Worm (Caenorhabditis elegans) whole organism, midembryonic: Measurements from ENCODE around the gene F09D12.2.
"Not testable (repeated sequence)": the region's sequence is repeated elsewhere in the genome, so short reads cannot be mapped to it uniquely, and the experiment has no call there.

ENCODE experiments used
- T22C8.4 ChIP-seq: fragments of 200-800 bp; sonication (Bioruptor generic); IDR thresholded peaks from 2 replicates; pipeline ENCODE4 v1.3.6; 2022; ENCODE audit warnings: missing genetic modification characterization, missing compliant biosample characterization
- flt-1 ChIP-seq: fragments of 200-800 bp; sonication (Bioruptor generic); IDR thresholded peaks from 2 replicates; pipeline ENCODE4 v1.3.6; 2022; ENCODE audit warnings: missing genetic modification characterization, missing compliant biosample characterization
- klf-2 ChIP-seq: fragments of 200-800 bp; sonication (Bioruptor generic); conservative IDR thresholded peaks from 2 replicates; pipeline ENCODE4 v1.3.6; 2022; ENCODE audit warnings: missing genetic modification reagents, missing genetic modification characterization, missing compliant biosample characterization
- med-1 ChIP-seq: sonication (generic microtip); optimal IDR thresholded peaks from 2 replicates; lab custom pipeline; 2017; ENCODE audit warnings: missing genetic modification characterization, mild to moderate bottlenecking, missing compliant biosample characterization, antibody characterized with exemption, missing genetic modification reagents; ENCODE audit not compliant: insufficient read depth
- ref-1 ChIP-seq: fragments of 200-800 bp; sonication (Bioruptor generic); conservative IDR thresholded peaks from 2 replicates; pipeline ENCODE4 v1.3.6; 2022; ENCODE audit warnings: missing genetic modification reagents, missing genetic modification characterization, missing compliant biosample characterization

- not testable (repeated sequence) for TF ChIP-seq med-1 (GFP tag; lab: Kevin White, UChicago); T22C8.4; flt-1 (GFP tag; lab: Robert Waterston, UW); klf-2 (GFP tag; lab: Robert Waterston, UW); ref-1 (GFP tag; lab: Robert Waterston, UW)
Measured at ce11 chrIV:3394066-3394465, 49.9 kb downstream of the F09D12.2 start, which contains the start of gene C04C3.4.
